Worm (Caenorhabditis elegans): Measurements from ENCODE around the gene fbxb-19.

fbxb-19 gene

DNA sequence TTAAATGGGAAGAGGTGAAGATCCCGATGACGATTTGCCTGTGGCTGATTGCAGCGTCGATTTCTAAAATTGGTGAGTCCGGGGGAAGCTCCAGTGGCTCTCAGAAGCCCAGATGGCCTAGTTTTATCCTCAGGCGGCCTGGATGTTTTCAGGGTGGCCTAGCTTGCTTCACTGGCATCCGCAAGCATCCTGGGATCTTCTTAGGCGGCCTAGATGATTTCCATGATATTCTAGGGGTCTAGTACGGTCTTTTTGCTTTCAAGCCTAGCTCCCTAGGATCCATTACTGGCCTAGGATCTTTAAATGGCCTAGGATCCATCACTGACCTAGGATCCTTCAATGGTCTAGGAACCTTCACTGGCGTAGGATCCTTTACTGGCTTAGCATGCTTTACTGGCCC lies 18.0 kb downstream of the fbxb-19 start:
- TF ChIP-seq unc-62 (GFP tag; optimal IDR thresholded peaks at IDR 0.05) (no peak), skn-1 (tag; optimal IDR thresholded peaks at IDR 0.05) (no peak), zag-1 (tag; optimal IDR thresholded peaks at IDR 0.05) (no peak)

- TF ChIP-seq alr-1 (tag; optimal IDR thresholded peaks at IDR 0.05): no peak
- TF ChIP-seq nhr-23 (tag; optimal IDR thresholded peaks at IDR 0.05): peak; percentile 9
- TF ChIP-seq nhr-77 (tag; optimal IDR thresholded peaks at IDR 0.05): no peak
Observed at ce11 chrII:1670260-1670879, 18.6 kb downstream of the fbxb-19 start, which contains the start of gene nhx-6. TSS of gene nhx-6 (plus strand) at chrII:1670829.

- TF ChIP-seq blmp-1 (tag; optimal IDR thresholded peaks at IDR 0.05; ENCODE audit: insufficient read depth): no peak
- no peak for TF ChIP-seq dmd-4 (tag; optimal IDR thresholded peaks at IDR 0.05)
- no peak for TF ChIP-seq F13H6.1 (tag; optimal IDR thresholded peaks at IDR 0.05)
- TF ChIP-seq ceh-16 (tag; optimal IDR thresholded peaks at IDR 0.05): no peak
- TF ChIP-seq sma-9 (GFP tag; optimal IDR thresholded peaks at IDR 0.05): no peak
- no peak for TF ChIP-seq sma-9 (tag; optimal IDR thresholded peaks at IDR 0.05)
- TF ChIP-seq ZK546.5 (tag; optimal IDR thresholded peaks at IDR 0.05): no peak
- TF ChIP-seq nhr-25 (tag; optimal IDR thresholded peaks at IDR 0.05): no peak
- TF ChIP-seq nhr-21 (tag; optimal IDR thresholded peaks at IDR 0.05): no peak
- TF ChIP-seq elt-3 (tag; optimal IDR thresholded peaks at IDR 0.05): no peak
- TF ChIP-seq aly-2 (tag; optimal IDR thresholded peaks at IDR 0.05): no peak
- no peak for TF ChIP-seq nhr-11 (tag; optimal IDR thresholded peaks at IDR 0.05)
- TF ChIP-seq elt-1 (tag; optimal IDR thresholded peaks at IDR 0.05): no peak
Observed at ce11 chrII:1668913-1669312, 20.1 kb downstream of the fbxb-19 start, which contains the start of gene srw-97. TSS of gene srw-97 (minus strand) at chrII:1669013.

ce11 chrII:1666025-1666424 lies 23.0 kb downstream of the fbxb-19 start, which contains the start of gene srlf-29:
TSS of gene srlf-29 (plus strand) at chrII:1666325.
- TF ChIP-seq lin-39 (tag; optimal IDR thresholded peaks at IDR 0.05): no peak
- no peak for TF ChIP-seq ama-1 (optimal IDR thresholded peaks at IDR 0.05)
- no peak for TF ChIP-seq mdl-1 (tag; optimal IDR thresholded peaks at IDR 0.05)
- TF ChIP-seq snpc-4 (tag; optimal IDR thresholded peaks at IDR 0.05): no peak
- no peak for TF ChIP-seq elt-3 (tag; optimal IDR thresholded peaks at IDR 0.05)
- no peak for TF ChIP-seq F13H6.1 (tag; optimal IDR thresholded peaks at IDR 0.05)
- no peak for TF ChIP-seq sem-4 (tag; optimal IDR thresholded peaks at IDR 0.05)
- no peak for TF ChIP-seq zag-1 (tag; optimal IDR thresholded peaks at IDR 0.05)
- no peak for TF ChIP-seq nhr-21 (tag; optimal IDR thresholded peaks at IDR 0.05)
- TF ChIP-seq nhr-129 (tag; optimal IDR thresholded peaks at IDR 0.05): no peak
- no peak for TF ChIP-seq nhr-10 (tag; optimal IDR thresholded peaks at IDR 0.05)
- no peak for TF ChIP-seq elt-1 (tag; optimal IDR thresholded peaks at IDR 0.05)
- TF ChIP-seq nhr-11 (tag; optimal IDR thresholded peaks at IDR 0.05): no peak
- no peak for TF ChIP-seq ztf-1 (GFP tag; conservative IDR thresholded peaks at IDR 0.05)
- no peak for TF ChIP-seq peb-1 (tag; optimal IDR thresholded peaks at IDR 0.05)

- no peak for TF ChIP-seq C34F6.9 (tag; optimal IDR thresholded peaks at IDR 0.05)
- no peak for TF ChIP-seq snpc-4 (tag; optimal IDR thresholded peaks at IDR 0.05)
- TF ChIP-seq skn-1 (tag; optimal IDR thresholded peaks at IDR 0.05): no peak
- TF ChIP-seq nhr-10 (tag; optimal IDR thresholded peaks at IDR 0.05): no peak
- no peak for TF ChIP-seq ztf-11 (tag; optimal IDR thresholded peaks at IDR 0.05)
- TF ChIP-seq elt-3 (tag; optimal IDR thresholded peaks at IDR 0.05): no peak
- peak; percentile 24 for TF ChIP-seq unc-55 (GFP tag; optimal IDR thresholded peaks at IDR 0.05)
- TF ChIP-seq unc-39 (tag; optimal IDR thresholded peaks at IDR 0.05): no peak
- no peak for TF ChIP-seq zag-1 (tag; optimal IDR thresholded peaks at IDR 0.05)
- TF ChIP-seq mbf-1 (tag; optimal IDR thresholded peaks at IDR 0.05): no peak
- no peak for TF ChIP-seq ztf-4 (tag; optimal IDR thresholded peaks at IDR 0.05)
- no peak for TF ChIP-seq peb-1 (tag; optimal IDR thresholded peaks at IDR 0.05)
- TF ChIP-seq F13H6.1 (tag; optimal IDR thresholded peaks at IDR 0.05): peak; percentile 74
- no peak for TF ChIP-seq ceh-82 (tag; optimal IDR thresholded peaks at IDR 0.05)
- no peak for TF ChIP-seq blmp-1 (tag; optimal IDR thresholded peaks at IDR 0.05; ENCODE audit: insufficient read depth)
- TF ChIP-seq Y55F3AM.14 (GFP tag; optimal IDR thresholded peaks at IDR 0.05): no peak
- no peak for TF ChIP-seq nhr-21 (tag; optimal IDR thresholded peaks at IDR 0.05)
- no peak for TF ChIP-seq mab-5 (tag; optimal IDR thresholded peaks at IDR 0.05)
- TF ChIP-seq elt-1 (tag; optimal IDR thresholded peaks at IDR 0.05): no peak
- no peak for TF ChIP-seq ceh-16 (tag; optimal IDR thresholded peaks at IDR 0.05)
- TF ChIP-seq nhr-25 (tag; optimal IDR thresholded peaks at IDR 0.05): no peak
- TF ChIP-seq unc-62 (GFP tag; optimal IDR thresholded peaks at IDR 0.05): no peak
- no peak for TF ChIP-seq gmeb-1 (tag; optimal IDR thresholded peaks at IDR 0.05)
- no peak for TF ChIP-seq nhr-237 (tag; optimal IDR thresholded peaks at IDR 0.05)
- no peak for TF ChIP-seq egl-27 (tag; optimal IDR thresholded peaks at IDR 0.05)
- no peak for TF ChIP-seq nhr-12 (tag; optimal IDR thresholded peaks at IDR 0.05)
- TF ChIP-seq lin-39 (tag; optimal IDR thresholded peaks at IDR 0.05): no peak
- TF ChIP-seq sma-9 (GFP tag; optimal IDR thresholded peaks at IDR 0.05): peak; percentile 52
- no peak for TF ChIP-seq sma-9 (tag; optimal IDR thresholded peaks at IDR 0.05)
- TF ChIP-seq crh-2 (tag; optimal IDR thresholded peaks at IDR 0.05): no peak
- no peak for TF ChIP-seq alr-1 (tag; optimal IDR thresholded peaks at IDR 0.05)
- no peak for TF ChIP-seq ama-1 (optimal IDR thresholded peaks at IDR 0.05)
- TF ChIP-seq lin-11 (tag; optimal IDR thresholded peaks at IDR 0.05): no peak
- peak; percentile 11 for TF ChIP-seq nhr-129 (tag; optimal IDR thresholded peaks at IDR 0.05)
Observed at ce11 chrII:1663516-1663915, 25.5 kb downstream of the fbxb-19 start, which contains the start of gene duxl-1. TSS of gene duxl-1 (plus strand) at chrII:1663699.

All from whole organism, L2 larva.